Worm (Caenorhabditis elegans) whole organism, L3 larva: ENCODE measurements around the gene M28.10.

Experiments
- R02D3.7 ChIP-seq: fragments of 150-350 bp; optimal IDR thresholded peaks from 2 replicates; lab custom pipeline; 2014; ENCODE audit warnings: missing biosample characterization, missing genetic modification characterization
- ceh-9 ChIP-seq: sonication (generic microtip); optimal IDR thresholded peaks from 2 replicates; lab custom pipeline; 2018; ENCODE audit warnings: missing biosample characterization, missing genetic modification characterization
- egl-27 ChIP-seq: sonication (generic microtip); optimal IDR thresholded peaks from 4 replicates; lab custom pipeline; 2017; ENCODE audit warnings: missing biosample characterization, missing genetic modification reagents, missing genetic modification characterization
- elt-3 ChIP-seq, 3 experiments: fragments of 150-350 bp in 1 of 3; sonication (generic microtip) in 2 of 3; optimal IDR thresholded peaks; 2 replicates in 2 of 3; 4 replicates in 1 of 3; lab custom pipeline; 2014 to 2017; ENCODE audit warnings: missing biosample characterization in 3 of 3, missing genetic modification characterization in 3 of 3
- fkh-10 ChIP-seq: sonication (generic microtip); optimal IDR thresholded peaks from 2 replicates; lab custom pipeline; 2017; ENCODE audit warnings: missing biosample characterization, missing genetic modification reagents, missing genetic modification characterization
- lin-15B ChIP-seq: fragments of 150-350 bp; optimal IDR thresholded peaks from 2 replicates; lab custom pipeline; 2014; ENCODE audit warnings: missing biosample characterization, missing genetic modification characterization
- mdl-1 ChIP-seq: fragments of 150-350 bp; optimal IDR thresholded peaks from 2 replicates; lab custom pipeline; 2014; ENCODE audit warnings: missing biosample characterization, missing genetic modification characterization
- nhr-12 ChIP-seq: fragments of 150-350 bp; optimal IDR thresholded peaks from 2 replicates; lab custom pipeline; 2014; ENCODE audit warnings: missing biosample characterization, missing genetic modification characterization
- sea-2 ChIP-seq: fragments of 150-350 bp; sonication (generic microtip); optimal IDR thresholded peaks from 4 replicates; lab custom pipeline; 2014; ENCODE audit warnings: missing biosample characterization, missing genetic modification reagents, missing genetic modification characterization
- skn-1 ChIP-seq: fragments of 150-350 bp; optimal IDR thresholded peaks from 2 replicates; lab custom pipeline; 2014; ENCODE audit warnings: missing biosample characterization, missing genetic modification characterization
- snpc-4 ChIP-seq: fragments of 150-350 bp; optimal IDR thresholded peaks from 2 replicates; lab custom pipeline; 2014; ENCODE audit warnings: missing biosample characterization, missing genetic modification characterization
- tbx-2 ChIP-seq: sonication (generic microtip); optimal IDR thresholded peaks from 2 replicates; lab custom pipeline; 2016; ENCODE audit warnings: mild to moderate bottlenecking, missing genetic modification characterization, missing compliant biosample characterization

DNA sequence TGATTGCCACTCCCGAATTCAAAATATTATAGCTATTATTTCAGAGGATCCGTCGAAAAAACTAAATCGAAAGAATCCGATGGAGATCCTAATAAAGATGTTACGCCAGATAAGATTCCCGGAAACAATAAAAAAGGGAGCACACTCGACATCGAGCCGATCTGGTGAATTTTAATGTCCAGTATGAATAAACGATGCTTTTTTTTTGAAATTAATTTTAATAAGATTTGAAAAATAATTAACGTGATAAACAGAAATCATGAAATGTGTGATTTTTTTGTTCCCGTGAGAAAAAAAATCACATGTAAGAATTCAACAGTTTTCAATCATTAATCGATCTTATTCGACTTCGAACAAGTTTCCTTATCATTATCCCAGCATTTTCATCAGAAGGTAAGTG, 8.2 kb upstream of the M28.10 start, which contains the start of gene M28.9:
- no peak for TF ChIP-seq nhr-12 (tag; lab: Kevin White, UChicago)
- no peak for TF ChIP-seq mdl-1 (tag; lab: Kevin White, UChicago)
- TF ChIP-seq lin-15B, result no peak
- no peak for TF ChIP-seq snpc-4
- no peak for TF ChIP-seq ceh-9 (tag; lab: Kevin White, UChicago)
- TF ChIP-seq fkh-10 (GFP tag; lab: Kevin White, UChicago), result no peak
- no peak for TF ChIP-seq elt-3 (tag; optimal IDR thresholded peaks at IDR 0.05; lab: Kevin White, UChicago)
- no peak for TF ChIP-seq tbx-2 (tag; lab: Kevin White, UChicago)
- TF ChIP-seq egl-27, result no peak
- no peak for TF ChIP-seq sea-2
- TF ChIP-seq skn-1 (tag; lab: Kevin White, UChicago), result no peak
- no peak for TF ChIP-seq R02D3.7 (tag; lab: Kevin White, UChicago)
